Fruit fly (Drosophila melanogaster): ENCODE measurements around the gene Moe.
A peak's percentile ranks its signal among the peaks of the same experiment; 100 is the strongest.

Moe gene

dm6 chrX:8835126-8835525 lies 63.0 kb downstream of the Moe start:
- TF ChIP-seq Eip93F (GFP tag; optimal IDR thresholded peaks at IDR 0.05), result no peak
- no peak for TF ChIP-seq cyc (GFP tag; optimal IDR thresholded peaks at IDR 0.05)
- peak; percentile 5 for TF ChIP-seq CG3919 (GFP tag; optimal IDR thresholded peaks at IDR 0.05)
- peak; percentile 3 for TF ChIP-seq topi (GFP tag; optimal IDR thresholded peaks at IDR 0.05)
- TF ChIP-seq Ets96B (tag; optimal IDR thresholded peaks at IDR 0.05), result no peak
- TF ChIP-seq Sox14 (GFP tag; optimal IDR thresholded peaks at IDR 0.05), result peak; percentile 4
- TF ChIP-seq CG10631 (GFP tag; optimal IDR thresholded peaks at IDR 0.05), result peak; percentile 14
- no peak for TF ChIP-seq CG6808 (GFP tag; optimal IDR thresholded peaks at IDR 0.05)
- TF ChIP-seq esn (GFP tag; optimal IDR thresholded peaks at IDR 0.05), result peak; percentile 31
- no peak for TF ChIP-seq Lpt (GFP tag; optimal IDR thresholded peaks at IDR 0.05)
- TF ChIP-seq eg (GFP tag; IDR thresholded peaks at IDR 0.05), result no peak
- TF ChIP-seq pdm3 (GFP tag; optimal IDR thresholded peaks at IDR 0.05), result peak; percentile 18
- peak; percentile 10 for TF ChIP-seq CG31627 (GFP tag; optimal IDR thresholded peaks at IDR 0.05)
- peak; percentile 17 for TF ChIP-seq Hr39 (GFP tag; optimal IDR thresholded peaks at IDR 0.05)
- TF ChIP-seq Blimp-1 (GFP tag; optimal IDR thresholded peaks at IDR 0.05), result no peak
- no peak for TF ChIP-seq svp (GFP tag)
- no peak for TF ChIP-seq Sox15 (GFP tag; optimal IDR thresholded peaks at IDR 0.05)
- peak; percentile 23 for TF ChIP-seq lz (GFP tag; optimal IDR thresholded peaks at IDR 0.05)
- peak; percentile 42 for TF ChIP-seq CG32006 (GFP tag; optimal IDR thresholded peaks at IDR 0.05)
- peak; percentile 67 for TF ChIP-seq CG6163 (GFP tag; IDR thresholded peaks at IDR 0.05)
- TF ChIP-seq fd85E (GFP tag; optimal IDR thresholded peaks at IDR 0.05), result no peak
- no peak for TF ChIP-seq OdsH (GFP tag; optimal IDR thresholded peaks at IDR 0.05)
- TF ChIP-seq acj6 (GFP tag; optimal IDR thresholded peaks at IDR 0.05), result no peak
- TF ChIP-seq Hr4 (GFP tag; optimal IDR thresholded peaks at IDR 0.05), result peak; percentile 27
- TF ChIP-seq Smox (GFP tag; optimal IDR thresholded peaks at IDR 0.05), result peak; percentile 5
- TF ChIP-seq Eip78C (GFP tag), result peak; percentile 56
- no peak for TF ChIP-seq CG34406 (GFP tag; optimal IDR thresholded peaks at IDR 0.05)
- TF ChIP-seq CG8119 (GFP tag; IDR thresholded peaks at IDR 0.05), result peak; percentile 52; the same call in 1 of the 3 replicates
- TF ChIP-seq Met (GFP tag; optimal IDR thresholded peaks at IDR 0.05), result peak; percentile 42
- no peak for TF ChIP-seq CG11294 (GFP tag; IDR thresholded peaks at IDR 0.05)
- peak; percentile 14 for TF ChIP-seq achi (GFP tag; optimal IDR thresholded peaks at IDR 0.05)
- no peak for TF ChIP-seq CG3032 (tag; optimal IDR thresholded peaks at IDR 0.05)
- no peak for TF ChIP-seq net (GFP tag; optimal IDR thresholded peaks at IDR 0.05)
- peak; percentile 23; the same call in 1 of the 2 replicates for TF ChIP-seq Gug (GFP tag; IDR thresholded peaks at IDR 0.05)
- TF ChIP-seq CG15336 (GFP tag; IDR thresholded peaks at IDR 0.05), result peak; percentile 52

- TF ChIP-seq CG10669 (GFP tag; optimal IDR thresholded peaks at IDR 0.05) (no peak), ss (GFP tag; optimal IDR thresholded peaks at IDR 0.05) (no peak), CG6854 (GFP tag; optimal IDR thresholded peaks at IDR 0.05) (no peak), Eip75B (GFP tag; optimal IDR thresholded peaks at IDR 0.05) (no peak)
These were observed 66.4 kb downstream of the Moe start for dm6 chrX:8831773-8832172.

DNA sequence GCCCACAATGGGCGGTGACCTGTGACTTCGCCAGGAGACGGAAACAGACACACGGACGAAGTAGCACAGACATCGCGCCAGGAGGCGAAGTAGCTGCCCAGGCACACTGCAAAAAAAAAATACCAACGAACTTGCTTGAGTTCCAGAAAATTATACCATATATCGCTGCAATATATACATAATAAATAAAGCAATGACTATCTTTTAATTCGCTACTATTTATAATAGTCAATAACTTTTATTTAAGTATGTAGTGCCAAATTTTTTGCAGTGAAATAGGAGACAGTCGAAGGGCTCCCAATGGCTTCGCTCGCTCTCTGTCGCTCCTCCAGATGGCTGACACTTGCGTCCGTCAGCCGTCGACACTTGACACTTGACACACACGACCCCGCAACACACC lies 68.0 kb downstream of the Moe start:
- TF ChIP-seq ss (GFP tag; optimal IDR thresholded peaks at IDR 0.05) (no peak), CG11294 (GFP tag; IDR thresholded peaks at IDR 0.05) (no peak), CG6163 (GFP tag; IDR thresholded peaks at IDR 0.05) (0 out of 3 replicates have a peak, but pooled peaks have one; percentile 24), CG8319 (GFP tag; optimal IDR thresholded peaks at IDR 0.05) (no peak), CG4318 (GFP tag; optimal IDR thresholded peaks at IDR 0.05) (no peak), Eip78C (GFP tag) (peak; percentile 26)

Measured in whole organism, prepupa.